Worm (Caenorhabditis elegans): ENCODE results near the gene nhr-218.

- no peak for TF ChIP-seq ceh-82 (tag; optimal IDR thresholded peaks at IDR 0.05)
- no peak for TF ChIP-seq nhr-102 (tag; optimal IDR thresholded peaks at IDR 0.05)
These were observed 38.2 kb upstream of the nhr-218 start for ce11 chrV:16220020-16220419.

All from whole organism, L4 larva.